Worm (Caenorhabditis elegans): ENCODE results near the gene lurp-3.
A peak's percentile ranks its signal among the peaks of the same experiment; 100 is the strongest.

The lurp-3 gene

DNA sequence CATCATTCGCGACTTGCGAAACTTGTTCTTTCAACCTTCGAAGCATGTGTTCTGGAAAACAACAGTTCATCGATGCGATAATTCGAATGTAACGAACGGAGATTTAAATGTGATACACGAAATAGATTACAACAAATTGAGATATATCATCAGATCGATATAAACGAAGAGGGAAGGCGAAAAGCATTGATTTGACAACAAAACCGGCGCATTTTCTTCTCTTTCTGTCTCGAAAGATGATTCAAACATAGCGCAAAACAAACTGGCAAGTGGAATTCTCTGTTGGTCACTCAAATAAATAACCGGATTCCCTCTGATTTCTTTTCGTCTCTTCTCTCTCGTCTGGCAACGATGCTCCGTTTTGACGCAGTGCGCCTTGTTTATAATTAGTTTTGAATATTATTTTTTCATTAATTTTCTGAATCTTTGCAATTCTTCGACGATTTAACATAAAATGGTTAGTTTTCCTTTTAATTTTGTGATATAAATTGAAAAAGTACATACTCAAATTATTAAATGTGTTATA lies 41.8 kb downstream of the lurp-3 start, which contains the start of the genes eea-1 and gut-2:
Gene eea-1, minus strand, starts transcription at position 51 of the 526 bp plus-strand sequence.
Gene gut-2, plus strand, starts transcription at position 369 of the 526 bp plus-strand sequence.
- TF ChIP-seq unc-86 (tag; optimal IDR thresholded peaks at IDR 0.05) (no peak), fkh-8 (tag; optimal IDR thresholded peaks at IDR 0.05) (no peak), pag-3 (tag; optimal IDR thresholded peaks at IDR 0.05; ENCODE audit: borderline replicate concordance, insufficient read depth) (peak; percentile 32), nhr-20 (tag; optimal IDR thresholded peaks at IDR 0.05) (peak; percentile 82), lin-15B (tag; optimal IDR thresholded peaks at IDR 0.05) (peak; percentile 9), unc-62 (GFP tag; optimal IDR thresholded peaks at IDR 0.05) (no peak), Y116A8C.19 (tag; optimal IDR thresholded peaks at IDR 0.05; ENCODE audit: borderline replicate concordance) (no peak), egl-13 (tag; optimal IDR thresholded peaks at IDR 0.05) (no peak), xbp-1 (tag; optimal IDR thresholded peaks at IDR 0.05) (peak; percentile 55), C04F5.9 (tag; optimal IDR thresholded peaks at IDR 0.05) (no peak), unc-98 (GFP tag; IDR thresholded peaks at IDR 0.05) (no peak), jun-1 (tag; optimal IDR thresholded peaks at IDR 0.05) (no peak), ceh-82 (tag; optimal IDR thresholded peaks at IDR 0.05) (peak; percentile 37 to 59 (median 37)), fos-1 (tag; optimal IDR thresholded peaks at IDR 0.05) (peak; percentile 43), grh-1 (GFP tag; IDR thresholded peaks at IDR 0.05) (peak; percentile 88), ces-1 (GFP tag; optimal IDR thresholded peaks at IDR 0.05) (no peak), ztf-4 (tag; optimal IDR thresholded peaks at IDR 0.05) (peak; percentile 54), aly-2 (tag; optimal IDR thresholded peaks at IDR 0.05) (no peak), snu-23 (GFP tag; optimal IDR thresholded peaks at IDR 0.05) (peak; percentile 88), sox-4 (tag; optimal IDR thresholded peaks at IDR 0.05) (no peak), nhr-84 (tag; optimal IDR thresholded peaks at IDR 0.05) (no peak), sptf-1 (tag; optimal IDR thresholded peaks at IDR 0.05) (no peak), nhr-76 (tag; optimal IDR thresholded peaks at IDR 0.05) (no peak), ztf-11 (tag; optimal IDR thresholded peaks at IDR 0.05) (no peak), ceh-88 (GFP tag; IDR thresholded peaks at IDR 0.05) (no peak), nhr-12 (tag; optimal IDR thresholded peaks at IDR 0.05) (no peak), hlh-4 (tag; optimal IDR thresholded peaks at IDR 0.05) (no peak), egl-27 (tag; optimal IDR thresholded peaks at IDR 0.05) (no peak), zip-4 (GFP tag; optimal IDR thresholded peaks at IDR 0.05) (no peak), nhr-28 (tag; optimal IDR thresholded peaks at IDR 0.05) (no peak), pqm-1 (tag; optimal IDR thresholded peaks at IDR 0.05) (no peak), mdl-1 (tag; optimal IDR thresholded peaks at IDR 0.05) (peak in 1 of 2 experiments; percentile 47), C34B4.2 (tag; optimal IDR thresholded peaks at IDR 0.05) (no peak), mab-9 (GFP tag; IDR thresholded peaks at IDR 0.05) (no peak), ceh-8 (GFP tag; optimal IDR thresholded peaks at IDR 0.05) (no peak), skn-1 (tag; optimal IDR thresholded peaks at IDR 0.05) (peak; percentile 51), aha-1 (tag; optimal IDR thresholded peaks at IDR 0.05) (no peak), tlp-1 (tag; optimal IDR thresholded peaks at IDR 0.05) (no peak), isw-1 (GFP tag; IDR thresholded peaks at IDR 0.05) (peak; percentile 22; the same call in 1 of the 2 replicates), dsc-1 (tag; optimal IDR thresholded peaks at IDR 0.05) (peak; percentile 44), nhr-47 (tag; optimal IDR thresholded peaks at IDR 0.05) (peak; percentile 69), sup-37 (GFP tag; optimal IDR thresholded peaks at IDR 0.05) (no peak), efl-1 (optimal IDR thresholded peaks at IDR 0.05) (peak; percentile 67 to 76), efl-1 (GFP tag; optimal IDR thresholded peaks at IDR 0.05 in 1 of 2) (peak; percentile 71 to 91), pax-3 (tag; optimal IDR thresholded peaks at IDR 0.05) (no peak), ets-5 (GFP tag; IDR thresholded peaks at IDR 0.05) (no peak), mep-1 (tag; optimal IDR thresholded peaks at IDR 0.05) (peak; percentile 68), ama-1 (optimal IDR thresholded peaks at IDR 0.05) (peak; percentile 59), unc-30 (tag; optimal IDR thresholded peaks at IDR 0.05) (no peak), lir-3 (tag; optimal IDR thresholded peaks at IDR 0.05; ENCODE audit: poor library complexity) (no peak), elt-2 (tag; optimal IDR thresholded peaks at IDR 0.05) (no peak), lsy-2 (tag; optimal IDR thresholded peaks at IDR 0.05) (peak; percentile 80 to 81), ceh-63 (GFP tag; optimal IDR thresholded peaks at IDR 0.05) (no peak), zag-1 (tag; optimal IDR thresholded peaks at IDR 0.05) (no peak)
